Worm (Caenorhabditis elegans) whole organism, early embryonic: ENCODE results near the gene K09C6.7.

Source experiments
- B0310.2 ChIP-seq: sonication (generic microtip); optimal IDR thresholded peaks from 2 replicates; lab custom pipeline; 2016; ENCODE audit warnings: mild to moderate bottlenecking, missing genetic modification characterization, missing compliant biosample characterization
- F13C5.2 ChIP-seq: sonication (generic microtip); optimal IDR thresholded peaks from 2 replicates; lab custom pipeline; 2017; ENCODE audit warnings: mild to moderate bottlenecking, missing genetic modification characterization, inconsistent platforms, missing compliant biosample characterization
- aly-1 ChIP-seq: sonication (generic microtip); optimal IDR thresholded peaks from 2 replicates; lab custom pipeline; 2016; ENCODE audit warnings: missing genetic modification characterization, missing compliant biosample characterization
- ama-1 ChIP-seq: fragments of 150-350 bp; optimal IDR thresholded peaks from 2 replicates; lab custom pipeline; 2014
- ceh-13 ChIP-seq: fragments of 200-800 bp; sonication (Bioruptor generic); optimal IDR thresholded peaks from 2 replicates; lab custom pipeline; 2018; ENCODE audit warnings: mild to moderate bottlenecking, missing genetic modification characterization, missing compliant biosample characterization
- ceh-36 ChIP-seq: sonication (generic microtip); optimal IDR thresholded peaks from 2 replicates; lab custom pipeline; 2016; ENCODE audit warnings: missing genetic modification characterization, inconsistent platforms, missing compliant biosample characterization
- ets-7 ChIP-seq: sonication (generic microtip); optimal IDR thresholded peaks from 2 replicates; lab custom pipeline; 2016; ENCODE audit warnings: missing genotype, missing genetic modification characterization, missing compliant biosample characterization
- flt-1 ChIP-seq: fragments of 200-800 bp; sonication (Bioruptor generic); IDR thresholded peaks from 2 replicates; pipeline ENCODE4 v1.3.6; 2022; ENCODE audit warnings: missing genetic modification characterization, missing compliant biosample characterization
- hmbx-1 ChIP-seq: sonication (generic microtip); optimal IDR thresholded peaks from 2 replicates; lab custom pipeline; 2016; ENCODE audit warnings: mild to moderate bottlenecking, missing genetic modification characterization, missing compliant biosample characterization
- hmg-4 ChIP-seq: fragments of 200-800 bp; sonication (Bioruptor generic); optimal IDR thresholded peaks from 2 replicates; lab custom pipeline; 2018; ENCODE audit warnings: mild to moderate bottlenecking, missing genetic modification characterization, missing compliant biosample characterization
- hnd-1 ChIP-seq: sonication (generic microtip); optimal IDR thresholded peaks from 2 replicates; lab custom pipeline; 2016; ENCODE audit warnings: missing genetic modification characterization, missing compliant biosample characterization
- pes-1 ChIP-seq: fragments of 200-800 bp; sonication (Bioruptor generic); IDR thresholded peaks from 2 replicates; pipeline ENCODE4 v1.3.6; 2022; ENCODE audit warnings: missing genetic modification reagents, missing genetic modification characterization, missing compliant biosample characterization
- scrt-1 ChIP-seq: fragments of 200-800 bp; sonication (Bioruptor generic); IDR thresholded peaks from 2 replicates; pipeline ENCODE4 v1.3.6; 2022; ENCODE audit warnings: missing genetic modification characterization, missing compliant biosample characterization
- sea-1 ChIP-seq: fragments of 200-800 bp; sonication (Bioruptor generic); conservative IDR thresholded peaks from 2 replicates; pipeline ENCODE4 v1.3.6; 2022; ENCODE audit warnings: missing genetic modification characterization, missing compliant biosample characterization
- tbx-11 ChIP-seq: fragments of 200-800 bp; sonication (Bioruptor generic); IDR thresholded peaks from 2 replicates; pipeline ENCODE4 v1.3.6; 2022; ENCODE audit warnings: missing genetic modification characterization, missing compliant biosample characterization
- tbx-37 ChIP-seq: fragments of 200-800 bp; sonication (Bioruptor generic); conservative IDR thresholded peaks from 2 replicates; pipeline ENCODE4 v1.3.6; 2022; ENCODE audit warnings: missing genetic modification reagents, missing genetic modification characterization, missing compliant biosample characterization
- tra-4 ChIP-seq: sonication (generic microtip); optimal IDR thresholded peaks from 2 replicates; lab custom pipeline; 2017; ENCODE audit warnings: missing genetic modification characterization, missing compliant biosample characterization

The K09C6.7 gene

DNA sequence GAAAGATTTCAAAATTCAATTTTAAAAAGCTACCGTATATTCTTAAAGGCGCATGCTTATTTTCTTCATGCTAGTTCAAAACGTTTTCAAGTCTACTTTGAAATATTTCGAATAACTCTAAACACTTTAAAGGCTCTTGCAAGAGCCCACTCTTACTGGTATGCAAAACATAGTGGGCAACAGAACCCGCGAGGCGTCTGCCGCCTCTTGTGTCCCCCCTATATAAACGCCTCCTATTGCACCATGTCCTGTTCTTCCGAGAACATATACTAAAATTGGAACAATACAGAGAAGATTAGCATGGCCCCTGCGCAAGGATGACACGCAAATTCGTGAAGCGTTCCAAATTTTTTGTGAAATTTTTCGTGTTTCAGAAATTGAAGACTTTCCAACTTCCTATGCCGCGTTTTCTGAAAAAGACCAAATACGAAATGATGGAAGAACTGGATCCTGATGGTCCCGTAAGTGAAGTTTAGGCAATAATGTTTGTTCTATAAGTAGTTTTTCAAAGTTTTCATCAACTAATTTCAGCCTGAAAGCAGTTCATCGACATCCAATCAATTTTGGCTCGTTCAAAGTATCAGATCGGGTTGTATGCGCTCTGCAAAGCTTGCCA, 20.1 kb upstream of the K09C6.7 start:
- TF ChIP-seq aly-1 (tag; lab: Kevin White, UChicago) (no peak), pes-1 (GFP tag; lab: Robert Waterston, UW) (peak; percentile 62), flt-1 (GFP tag; lab: Robert Waterston, UW) (peak; percentile 44; the same call in 1 of the 2 replicates)

DNA sequence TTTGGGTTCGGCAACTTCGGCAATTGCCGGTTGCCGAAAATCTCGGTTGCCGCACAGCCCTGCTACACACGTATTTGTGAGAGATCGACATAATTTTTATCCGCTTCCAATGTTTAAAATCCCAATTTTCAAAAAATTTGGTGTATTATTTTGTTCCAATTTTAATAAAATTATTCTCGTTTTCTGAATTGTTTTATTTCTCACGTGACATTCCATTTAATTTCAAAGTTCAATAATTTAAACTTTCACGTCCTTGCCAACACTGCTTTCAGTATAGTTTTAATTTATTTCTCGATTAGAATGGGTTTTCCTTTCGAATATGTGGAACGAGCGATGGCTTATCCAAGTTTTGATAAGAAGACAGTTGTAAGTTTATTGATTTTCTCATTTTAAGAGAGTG, 17.7 kb upstream of the K09C6.7 start, which contains the start of gene K09C6.2:
K09C6.2 (plus strand) TSS at position 301 of the 400 bp plus-strand sequence.
- TF ChIP-seq tra-4 (tag; lab: Kevin White, UChicago) (no peak), hmbx-1 (tag; lab: Kevin White, UChicago) (no peak), B0310.2 (tag; lab: Kevin White, UChicago) (no peak), F13C5.2 (tag; lab: Kevin White, UChicago) (no peak), ceh-13 (GFP tag; lab: Kevin White, UChicago) (no peak), hmg-4 (GFP tag; lab: Kevin White, UChicago) (no peak), sea-1 (GFP tag; lab: Robert Waterston, UW) (no peak), tbx-37 (no peak), ama-1 (lab: Kevin White, UChicago) (no peak), ets-7 (tag; lab: Kevin White, UChicago) (no peak), hnd-1 (tag; lab: Kevin White, UChicago) (no peak), pes-1 (GFP tag; lab: Robert Waterston, UW) (no peak), tbx-11 (GFP tag; lab: Robert Waterston, UW) (no peak)

DNA sequence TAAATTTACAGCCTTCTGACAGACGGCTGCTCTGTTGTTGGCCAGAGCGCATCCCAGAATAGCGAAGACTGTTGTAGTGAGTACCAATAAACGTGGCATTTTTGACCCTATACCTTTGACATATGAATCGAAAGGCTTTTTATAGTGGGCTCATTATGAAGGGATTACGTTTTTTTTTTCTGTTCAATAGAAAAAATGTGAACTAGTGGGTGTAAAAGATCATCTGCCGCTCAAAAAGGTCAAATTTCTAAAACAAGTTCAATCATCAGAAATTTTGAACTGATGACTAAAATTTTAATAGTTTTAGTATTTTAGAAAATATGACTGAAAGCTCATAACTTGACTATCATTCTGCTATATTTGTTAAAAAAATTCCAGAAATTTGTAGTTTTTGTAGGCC, 16.1 kb upstream of the K09C6.7 start, which contains the start of gene K09C6.9:
K09C6.9 (minus strand) TSS at position 101 of the 400 bp plus-strand sequence.
- TF ChIP-seq B0310.2 (tag; lab: Kevin White, UChicago) (no peak), pes-1 (GFP tag; lab: Robert Waterston, UW) (no peak), ceh-36 (no peak), tbx-37 (no peak), aly-1 (tag; lab: Kevin White, UChicago) (no peak), tra-4 (tag; lab: Kevin White, UChicago) (no peak), F13C5.2 (tag; lab: Kevin White, UChicago) (no peak), ceh-13 (GFP tag; lab: Kevin White, UChicago) (no peak), ama-1 (lab: Kevin White, UChicago) (no peak), flt-1 (GFP tag; lab: Robert Waterston, UW) (no peak), tbx-11 (GFP tag; lab: Robert Waterston, UW) (no peak), hnd-1 (tag; lab: Kevin White, UChicago) (no peak), sea-1 (GFP tag; lab: Robert Waterston, UW) (no peak), hmg-4 (GFP tag; lab: Kevin White, UChicago) (no peak), ets-7 (tag; lab: Kevin White, UChicago) (no peak), hmbx-1 (tag; lab: Kevin White, UChicago) (no peak), scrt-1 (GFP tag; lab: Robert Waterston, UW) (no peak)

DNA sequence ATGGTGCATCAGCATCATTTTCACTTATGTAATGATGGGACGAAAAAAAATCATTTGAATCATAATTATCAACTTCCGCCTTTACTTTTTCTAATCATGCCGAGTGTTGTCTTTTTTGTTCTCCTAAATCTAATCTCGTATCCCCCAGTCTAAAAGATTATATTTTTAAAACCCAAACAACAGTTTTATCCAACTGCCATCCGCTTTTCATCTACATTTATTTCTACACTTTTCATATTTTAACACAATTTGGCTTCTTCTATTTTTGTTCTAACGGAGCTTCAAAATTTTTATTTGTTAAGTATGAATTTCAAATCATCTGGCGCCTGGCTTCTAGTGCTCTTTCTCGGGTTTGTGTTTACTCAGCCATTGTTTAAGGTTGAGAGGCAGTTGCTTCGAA, 13.3 kb upstream of the K09C6.7 start, which contains the start of gene K09C6.3:
K09C6.3 (plus strand) TSS at position 301 of the 400 bp plus-strand sequence.
- TF ChIP-seq flt-1 (GFP tag; lab: Robert Waterston, UW) (no peak), sea-1 (GFP tag; lab: Robert Waterston, UW) (no peak), pes-1 (GFP tag; lab: Robert Waterston, UW) (no peak), ceh-36 (no peak), B0310.2 (tag; lab: Kevin White, UChicago) (no peak), tra-4 (tag; lab: Kevin White, UChicago) (no peak), tbx-37 (no peak), F13C5.2 (tag; lab: Kevin White, UChicago) (no peak), hnd-1 (tag; lab: Kevin White, UChicago) (no peak)

DNA sequence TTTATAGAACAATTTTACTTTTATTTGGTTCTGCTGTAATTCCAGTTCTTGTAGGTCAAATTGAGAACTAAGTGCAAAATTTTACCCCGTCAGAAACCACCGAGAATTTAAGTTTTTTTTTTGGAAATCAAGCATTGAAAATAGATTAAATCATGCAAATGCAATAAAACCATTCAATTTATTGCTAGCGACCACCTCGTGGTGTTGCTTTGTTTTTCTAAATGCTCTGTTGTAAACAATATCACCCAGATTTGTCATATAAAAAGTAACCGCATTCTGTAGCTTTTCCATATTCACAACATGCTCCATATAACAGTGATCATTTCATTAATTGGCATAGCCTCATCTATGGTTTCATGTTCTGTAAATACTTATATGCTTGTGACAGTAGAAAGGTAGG, 10.6 kb upstream of the K09C6.7 start, which contains the start of gene srbc-12:
srbc-12 (plus strand) TSS at position 301 of the 400 bp plus-strand sequence.
- no peak for TF ChIP-seq tbx-37
- no peak for TF ChIP-seq ets-7 (tag; lab: Kevin White, UChicago)
- no peak for TF ChIP-seq flt-1 (GFP tag; lab: Robert Waterston, UW)
- TF ChIP-seq scrt-1 (GFP tag; lab: Robert Waterston, UW) = no peak
- no peak for TF ChIP-seq hmg-4 (GFP tag; lab: Kevin White, UChicago)
- TF ChIP-seq sea-1 (GFP tag; lab: Robert Waterston, UW) = no peak
- no peak for TF ChIP-seq tbx-11 (GFP tag; lab: Robert Waterston, UW)
- TF ChIP-seq tra-4 (tag; lab: Kevin White, UChicago) = no peak
- TF ChIP-seq aly-1 (tag; lab: Kevin White, UChicago) = no peak
- no peak for TF ChIP-seq F13C5.2 (tag; lab: Kevin White, UChicago)
- no peak for TF ChIP-seq pes-1 (GFP tag; lab: Robert Waterston, UW)
- TF ChIP-seq ceh-13 (GFP tag; lab: Kevin White, UChicago) = no peak
- no peak for TF ChIP-seq ama-1 (lab: Kevin White, UChicago)
- TF ChIP-seq B0310.2 (tag; lab: Kevin White, UChicago) = no peak
- TF ChIP-seq hmbx-1 (tag; lab: Kevin White, UChicago) = no peak
- no peak for TF ChIP-seq hnd-1 (tag; lab: Kevin White, UChicago)
- no peak for TF ChIP-seq ceh-36

- no peak for TF ChIP-seq F13C5.2 (tag; lab: Kevin White, UChicago)
- no peak for TF ChIP-seq flt-1 (GFP tag; lab: Robert Waterston, UW)
- no peak for TF ChIP-seq pes-1 (GFP tag; lab: Robert Waterston, UW)
- no peak for TF ChIP-seq ceh-36
- TF ChIP-seq B0310.2 (tag; lab: Kevin White, UChicago) = no peak
- no peak for TF ChIP-seq hnd-1 (tag; lab: Kevin White, UChicago)
- TF ChIP-seq sea-1 (GFP tag; lab: Robert Waterston, UW) = no peak
- no peak for TF ChIP-seq tra-4 (tag; lab: Kevin White, UChicago)
- no peak for TF ChIP-seq ama-1 (lab: Kevin White, UChicago)
- TF ChIP-seq tbx-37 = no peak
- TF ChIP-seq hmg-4 (GFP tag; lab: Kevin White, UChicago) = no peak
- TF ChIP-seq hmbx-1 (tag; lab: Kevin White, UChicago) = no peak
- TF ChIP-seq ets-7 (tag; lab: Kevin White, UChicago) = no peak
Measured at ce11 chrV:849042-849441, 10.2 kb upstream of the K09C6.7 start.
